Fruit fly (Drosophila melanogaster): ENCODE results near the gene form3.

DNA sequence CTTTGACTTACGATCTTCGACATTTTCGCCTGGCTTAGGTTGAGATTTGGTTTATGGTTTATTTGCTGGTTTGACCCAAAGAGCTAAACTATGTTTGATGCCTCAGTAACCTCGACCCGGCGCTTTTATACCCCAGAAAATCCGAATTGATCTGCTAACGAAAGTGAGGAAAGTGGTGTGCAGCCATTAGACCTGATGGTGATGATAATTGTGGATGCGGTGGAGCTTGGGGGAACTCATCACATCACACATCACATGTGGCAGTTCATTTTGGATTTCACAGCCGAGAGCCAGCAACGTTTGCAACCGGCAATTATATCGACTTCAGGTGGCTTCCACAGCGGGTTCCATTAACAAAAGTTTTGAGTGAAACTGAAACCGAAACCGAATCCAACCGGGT lies 5.9 kb upstream of the form3 start, which contains the start of gene Cpr65Eb:
- no peak for TF ChIP-seq Clk (GFP tag; optimal IDR thresholded peaks at IDR 0.05)
- TF ChIP-seq Mnt (GFP tag; optimal IDR thresholded peaks at IDR 0.05), result no peak
- no peak for TF ChIP-seq CG33017 (tag; optimal IDR thresholded peaks at IDR 0.05)
